Worm (Caenorhabditis elegans) whole organism, dauer: ENCODE results near the gene D1005.4.

Experiments
- unc-62 ChIP-seq: sonication (generic microtip); optimal IDR thresholded peaks from 2 replicates; lab custom pipeline; 2017; ENCODE audit warnings: missing biosample characterization, missing genetic modification reagents, missing genetic modification characterization

Gene D1005.4

ce11 chrX:1478569-1478968, 7.0 kb downstream of the D1005.4 start:
- no peak for TF ChIP-seq unc-62 (GFP tag; lab: Kevin White, UChicago)

- no peak for TF ChIP-seq unc-62 (GFP tag; lab: Kevin White, UChicago)
These were observed 7.7 kb downstream of the D1005.4 start for ce11 chrX:1477932-1478331.

- no peak for TF ChIP-seq unc-62 (GFP tag; lab: Kevin White, UChicago)
These were observed 9.6 kb downstream of the D1005.4 start for ce11 chrX:1476005-1476404.

ce11 chrX:1473794-1474193, 11.8 kb downstream of the D1005.4 start:
- TF ChIP-seq unc-62 (GFP tag; lab: Kevin White, UChicago): no peak

- TF ChIP-seq unc-62 (GFP tag; lab: Kevin White, UChicago): no peak
These were observed 12.7 kb downstream of the D1005.4 start, which contains the start of gene D1005.5 for ce11 chrX:1472880-1473279. Gene D1005.5 (minus strand): TSS chrX:1472980.

ce11 chrX:1471232-1471631, 14.4 kb downstream of the D1005.4 start:
- TF ChIP-seq unc-62 (GFP tag; lab: Kevin White, UChicago): no peak

ce11 chrX:1468057-1468456, 17.6 kb downstream of the D1005.4 start:
- no peak for TF ChIP-seq unc-62 (GFP tag; lab: Kevin White, UChicago)

- no peak for TF ChIP-seq unc-62 (GFP tag; lab: Kevin White, UChicago)
These were observed 20.9 kb downstream of the D1005.4 start, which contains the start of gene D1005.6 for ce11 chrX:1464699-1465098. Gene D1005.6 (minus strand): TSS chrX:1464799.

ce11 chrX:1459756-1460155, 25.9 kb downstream of the D1005.4 start:
- no peak for TF ChIP-seq unc-62 (GFP tag; lab: Kevin White, UChicago)

- no peak for TF ChIP-seq unc-62 (GFP tag; lab: Kevin White, UChicago)
These were observed 26.8 kb downstream of the D1005.4 start, which contains the start of gene D1005.2 for ce11 chrX:1458793-1459192. Gene D1005.2 (plus strand): TSS chrX:1459022.

- TF ChIP-seq unc-62 (GFP tag; lab: Kevin White, UChicago): no peak
These were observed 29.1 kb downstream of the D1005.4 start for ce11 chrX:1456350-1457080.

ce11 chrX:1454385-1454784, 31.2 kb downstream of the D1005.4 start:
- no peak for TF ChIP-seq unc-62 (GFP tag; lab: Kevin White, UChicago)

ce11 chrX:1453770-1454169, 31.8 kb downstream of the D1005.4 start, which contains the start of gene cebp-1:
Gene cebp-1 (minus strand): TSS chrX:1453868.
- no peak for TF ChIP-seq unc-62 (GFP tag; lab: Kevin White, UChicago)

ce11 chrX:1451816-1452602, 33.6 kb downstream of the D1005.4 start:
- TF ChIP-seq unc-62 (GFP tag; lab: Kevin White, UChicago): no peak

- no peak for TF ChIP-seq unc-62 (GFP tag; lab: Kevin White, UChicago)
These were observed 34.4 kb downstream of the D1005.4 start for ce11 chrX:1451240-1451639.

- no peak for TF ChIP-seq unc-62 (GFP tag; lab: Kevin White, UChicago)
These were observed 35.2 kb downstream of the D1005.4 start, which contains the start of gene W05H7.1 for ce11 chrX:1450352-1450818. Gene W05H7.1 (plus strand): TSS chrX:1450768.
